Worm (Caenorhabditis elegans) whole organism, early embryonic: ENCODE results near the gene egl-47.

Experiments
- B0310.2 ChIP-seq: sonication (generic microtip); optimal IDR thresholded peaks from 2 replicates; lab custom pipeline; 2016; ENCODE audit warnings: mild to moderate bottlenecking, missing genetic modification characterization, missing compliant biosample characterization
- F13C5.2 ChIP-seq: sonication (generic microtip); optimal IDR thresholded peaks from 2 replicates; lab custom pipeline; 2017; ENCODE audit warnings: mild to moderate bottlenecking, missing genetic modification characterization, inconsistent platforms, missing compliant biosample characterization
- aly-1 ChIP-seq: sonication (generic microtip); optimal IDR thresholded peaks from 2 replicates; lab custom pipeline; 2016; ENCODE audit warnings: missing genetic modification characterization, missing compliant biosample characterization
- ama-1 ChIP-seq: fragments of 150-350 bp; optimal IDR thresholded peaks from 2 replicates; lab custom pipeline; 2014
- ceh-13 ChIP-seq: fragments of 200-800 bp; sonication (Bioruptor generic); optimal IDR thresholded peaks from 2 replicates; lab custom pipeline; 2018; ENCODE audit warnings: mild to moderate bottlenecking, missing genetic modification characterization, missing compliant biosample characterization
- ceh-36 ChIP-seq: sonication (generic microtip); optimal IDR thresholded peaks from 2 replicates; lab custom pipeline; 2016; ENCODE audit warnings: missing genetic modification characterization, inconsistent platforms, missing compliant biosample characterization
- ets-7 ChIP-seq: sonication (generic microtip); optimal IDR thresholded peaks from 2 replicates; lab custom pipeline; 2016; ENCODE audit warnings: missing genotype, missing genetic modification characterization, missing compliant biosample characterization
- flt-1 ChIP-seq: fragments of 200-800 bp; sonication (Bioruptor generic); IDR thresholded peaks from 2 replicates; pipeline ENCODE4 v1.3.6; 2022; ENCODE audit warnings: missing genetic modification characterization, missing compliant biosample characterization
- hmbx-1 ChIP-seq: sonication (generic microtip); optimal IDR thresholded peaks from 2 replicates; lab custom pipeline; 2016; ENCODE audit warnings: mild to moderate bottlenecking, missing genetic modification characterization, missing compliant biosample characterization
- hmg-4 ChIP-seq: fragments of 200-800 bp; sonication (Bioruptor generic); optimal IDR thresholded peaks from 2 replicates; lab custom pipeline; 2018; ENCODE audit warnings: mild to moderate bottlenecking, missing genetic modification characterization, missing compliant biosample characterization
- hnd-1 ChIP-seq: sonication (generic microtip); optimal IDR thresholded peaks from 2 replicates; lab custom pipeline; 2016; ENCODE audit warnings: missing genetic modification characterization, missing compliant biosample characterization
- pes-1 ChIP-seq: fragments of 200-800 bp; sonication (Bioruptor generic); IDR thresholded peaks from 2 replicates; pipeline ENCODE4 v1.3.6; 2022; ENCODE audit warnings: missing genetic modification reagents, missing genetic modification characterization, missing compliant biosample characterization
- scrt-1 ChIP-seq: fragments of 200-800 bp; sonication (Bioruptor generic); IDR thresholded peaks from 2 replicates; pipeline ENCODE4 v1.3.6; 2022; ENCODE audit warnings: missing genetic modification characterization, missing compliant biosample characterization
- sea-1 ChIP-seq: fragments of 200-800 bp; sonication (Bioruptor generic); conservative IDR thresholded peaks from 2 replicates; pipeline ENCODE4 v1.3.6; 2022; ENCODE audit warnings: missing genetic modification characterization, missing compliant biosample characterization
- tbx-11 ChIP-seq: fragments of 200-800 bp; sonication (Bioruptor generic); IDR thresholded peaks from 2 replicates; pipeline ENCODE4 v1.3.6; 2022; ENCODE audit warnings: missing genetic modification characterization, missing compliant biosample characterization
- tbx-37 ChIP-seq: fragments of 200-800 bp; sonication (Bioruptor generic); conservative IDR thresholded peaks from 2 replicates; pipeline ENCODE4 v1.3.6; 2022; ENCODE audit warnings: missing genetic modification reagents, missing genetic modification characterization, missing compliant biosample characterization
- tra-4 ChIP-seq: sonication (generic microtip); optimal IDR thresholded peaks from 2 replicates; lab custom pipeline; 2017; ENCODE audit warnings: missing genetic modification characterization, missing compliant biosample characterization

egl-47 gene

ce11 chrV:9918410-9918809 lies 19.0 kb downstream of the egl-47 start, which contains the start of gene C50H2.5:
C50H2.5 (plus strand) TSS chrV:9918710.
- TF ChIP-seq pes-1 (GFP tag; lab: Robert Waterston, UW): no peak
- no peak for TF ChIP-seq ceh-13
- TF ChIP-seq flt-1 (GFP tag; lab: Robert Waterston, UW): no peak
- TF ChIP-seq aly-1 (tag; lab: Kevin White, UChicago): no peak
- no peak for TF ChIP-seq tra-4 (tag; lab: Kevin White, UChicago)
- no peak for TF ChIP-seq scrt-1
- no peak for TF ChIP-seq F13C5.2 (tag; lab: Kevin White, UChicago)
- no peak for TF ChIP-seq tbx-37 (GFP tag; lab: Robert Waterston, UW)
- no peak for TF ChIP-seq ama-1 (lab: Kevin White, UChicago)
- TF ChIP-seq hmg-4 (GFP tag; lab: Kevin White, UChicago): no peak
- TF ChIP-seq tbx-11 (GFP tag; lab: Robert Waterston, UW): no peak
- TF ChIP-seq hmbx-1 (tag; lab: Kevin White, UChicago): no peak
- TF ChIP-seq B0310.2 (tag; lab: Kevin White, UChicago): no peak
- TF ChIP-seq ets-7 (tag; lab: Kevin White, UChicago): no peak
- no peak for TF ChIP-seq sea-1 (GFP tag; lab: Robert Waterston, UW)
- no peak for TF ChIP-seq hnd-1 (tag; lab: Kevin White, UChicago)
- TF ChIP-seq ceh-36 (tag; lab: Kevin White, UChicago): no peak

- TF ChIP-seq ets-7 (tag; lab: Kevin White, UChicago) (no peak), flt-1 (GFP tag; lab: Robert Waterston, UW) (no peak), ceh-13 (no peak), tbx-11 (GFP tag; lab: Robert Waterston, UW) (no peak), pes-1 (GFP tag; lab: Robert Waterston, UW) (no peak), hnd-1 (tag; lab: Kevin White, UChicago) (no peak), tra-4 (tag; lab: Kevin White, UChicago) (no peak), aly-1 (tag; lab: Kevin White, UChicago) (no peak), F13C5.2 (tag; lab: Kevin White, UChicago) (no peak), tbx-37 (GFP tag; lab: Robert Waterston, UW) (no peak), sea-1 (GFP tag; lab: Robert Waterston, UW) (no peak), hmg-4 (GFP tag; lab: Kevin White, UChicago) (no peak), ama-1 (lab: Kevin White, UChicago) (no peak), scrt-1 (no peak), hmbx-1 (tag; lab: Kevin White, UChicago) (no peak), ceh-36 (tag; lab: Kevin White, UChicago) (no peak)
These were observed 21.9 kb downstream of the egl-47 start, which contains the start of gene ceh-75 for ce11 chrV:9921288-9921687. ceh-75 (plus strand) TSS chrV:9921337.

- TF ChIP-seq scrt-1 (no peak), ceh-13 (no peak), ama-1 (lab: Kevin White, UChicago) (no peak), tbx-11 (GFP tag; lab: Robert Waterston, UW) (no peak), hmg-4 (GFP tag; lab: Kevin White, UChicago) (no peak), tra-4 (tag; lab: Kevin White, UChicago) (no peak), aly-1 (tag; lab: Kevin White, UChicago) (no peak), pes-1 (GFP tag; lab: Robert Waterston, UW) (no peak), ceh-36 (tag; lab: Kevin White, UChicago) (no peak), sea-1 (GFP tag; lab: Robert Waterston, UW) (no peak), tbx-37 (GFP tag; lab: Robert Waterston, UW) (no peak), F13C5.2 (tag; lab: Kevin White, UChicago) (no peak), B0310.2 (tag; lab: Kevin White, UChicago) (no peak), ets-7 (tag; lab: Kevin White, UChicago) (no peak), flt-1 (GFP tag; lab: Robert Waterston, UW) (no peak), hmbx-1 (tag; lab: Kevin White, UChicago) (no peak), hnd-1 (tag; lab: Kevin White, UChicago) (no peak)
These were observed 23.1 kb downstream of the egl-47 start, which contains the start of gene C50H2.7 for ce11 chrV:9922481-9922880. C50H2.7 (plus strand) TSS chrV:9922781.

ce11 chrV:9924389-9924788 lies 25.0 kb downstream of the egl-47 start:
- no peak for TF ChIP-seq aly-1 (tag; lab: Kevin White, UChicago)
- TF ChIP-seq sea-1 (GFP tag; lab: Robert Waterston, UW): no peak
- TF ChIP-seq hmbx-1 (tag; lab: Kevin White, UChicago): no peak
- TF ChIP-seq tra-4 (tag; lab: Kevin White, UChicago): no peak
- no peak for TF ChIP-seq ceh-36 (tag; lab: Kevin White, UChicago)
- TF ChIP-seq pes-1 (GFP tag; lab: Robert Waterston, UW): no peak
- TF ChIP-seq hnd-1 (tag; lab: Kevin White, UChicago): no peak
- TF ChIP-seq ets-7 (tag; lab: Kevin White, UChicago): no peak
- TF ChIP-seq ama-1 (lab: Kevin White, UChicago): no peak
- TF ChIP-seq flt-1 (GFP tag; lab: Robert Waterston, UW): no peak
- TF ChIP-seq B0310.2 (tag; lab: Kevin White, UChicago): no peak
- TF ChIP-seq tbx-11 (GFP tag; lab: Robert Waterston, UW): no peak
- TF ChIP-seq scrt-1: no peak
- no peak for TF ChIP-seq F13C5.2 (tag; lab: Kevin White, UChicago)
- TF ChIP-seq tbx-37 (GFP tag; lab: Robert Waterston, UW): no peak
- TF ChIP-seq hmg-4 (GFP tag; lab: Kevin White, UChicago): no peak
- TF ChIP-seq ceh-13: no peak

- TF ChIP-seq hmg-4 (GFP tag; lab: Kevin White, UChicago) (no peak), tbx-37 (GFP tag; lab: Robert Waterston, UW) (no peak), hnd-1 (tag; lab: Kevin White, UChicago) (no peak), F13C5.2 (tag; lab: Kevin White, UChicago) (no peak), hmbx-1 (tag; lab: Kevin White, UChicago) (no peak), tbx-11 (GFP tag; lab: Robert Waterston, UW) (no peak), scrt-1 (no peak)
These were observed 26.3 kb downstream of the egl-47 start for ce11 chrV:9925647-9926046.

- no peak for TF ChIP-seq hnd-1 (tag; lab: Kevin White, UChicago)
- TF ChIP-seq B0310.2 (tag; lab: Kevin White, UChicago): no peak
- TF ChIP-seq ceh-13: no peak
- TF ChIP-seq ceh-36 (tag; lab: Kevin White, UChicago): no peak
- no peak for TF ChIP-seq aly-1 (tag; lab: Kevin White, UChicago)
- no peak for TF ChIP-seq hmbx-1 (tag; lab: Kevin White, UChicago)
- no peak for TF ChIP-seq tbx-11 (GFP tag; lab: Robert Waterston, UW)
- TF ChIP-seq hmg-4 (GFP tag; lab: Kevin White, UChicago): no peak
- TF ChIP-seq tbx-37 (GFP tag; lab: Robert Waterston, UW): no peak
- TF ChIP-seq sea-1 (GFP tag; lab: Robert Waterston, UW): no peak
- TF ChIP-seq ets-7 (tag; lab: Kevin White, UChicago): no peak
- no peak for TF ChIP-seq flt-1 (GFP tag; lab: Robert Waterston, UW)
- TF ChIP-seq pes-1 (GFP tag; lab: Robert Waterston, UW): no peak
- TF ChIP-seq tra-4 (tag; lab: Kevin White, UChicago): no peak
- TF ChIP-seq scrt-1: no peak
These were observed 26.9 kb downstream of the egl-47 start, which contains the start of gene C50H2.13 for ce11 chrV:9926240-9926639. C50H2.13 (plus strand) TSS chrV:9926540.
